Worm (Caenorhabditis elegans) whole organism, midembryonic: ENCODE measurements around the gene exos-8.

Experiments
- cog-1 ChIP-seq: sonication (generic microtip); optimal IDR thresholded peaks from 2 replicates; lab custom pipeline; 2016; ENCODE audit warnings: missing genetic modification characterization, missing compliant biosample characterization
- med-1 ChIP-seq: sonication (generic microtip); optimal IDR thresholded peaks from 2 replicates; lab custom pipeline; 2017; ENCODE audit warnings: missing genetic modification characterization, mild to moderate bottlenecking, missing compliant biosample characterization, antibody characterized with exemption, missing genetic modification reagents; ENCODE audit not compliant: insufficient read depth
- ztf-29 ChIP-seq: fragments of 200-800 bp; sonication (Bioruptor generic); IDR thresholded peaks from 2 replicates; pipeline ENCODE4 v1.3.6; 2022; ENCODE audit warnings: missing genetic modification reagents, missing genetic modification characterization, missing compliant biosample characterization

- no peak for TF ChIP-seq cog-1 (tag; lab: Kevin White, UChicago)
- no peak for TF ChIP-seq med-1 (GFP tag; lab: Kevin White, UChicago)
- TF ChIP-seq ztf-29 (GFP tag; lab: Robert Waterston, UW), result no peak
Observed at ce11 chrII:6788672-6789298, 47.3 kb downstream of the exos-8 start, which contains the start of gene T13C2.3.
